Worm (Caenorhabditis elegans): ENCODE measurements around the gene Y45F10B.12.
A peak's percentile ranks its signal among the peaks of the same experiment; 100 is the strongest.

Y45F10B.12 gene

ce11 chrIV:13619203-13619602 is 31.9 kb downstream of the Y45F10B.12 start, which contains the start of gene C08F11.3:
TSS of gene C08F11.3 (plus strand) at chrIV:13619503.
- no peak for TF ChIP-seq sdz-38 (tag; optimal IDR thresholded peaks at IDR 0.05)
- no peak for TF ChIP-seq ama-1 (optimal IDR thresholded peaks at IDR 0.05)
- TF ChIP-seq ama-1 (GFP tag; optimal IDR thresholded peaks at IDR 0.05), result no peak
- TF ChIP-seq let-607 (tag; optimal IDR thresholded peaks at IDR 0.05), result no peak
- TF ChIP-seq lin-54 (GFP tag; optimal IDR thresholded peaks at IDR 0.05), result no peak
- no peak for TF ChIP-seq aptf-2 (GFP tag; conservative IDR thresholded peaks at IDR 0.05)
- TF ChIP-seq xnd-1 (tag; optimal IDR thresholded peaks at IDR 0.05), result no peak
- TF ChIP-seq B0336.3 (GFP tag; IDR thresholded peaks at IDR 0.05), result no peak
- TF ChIP-seq snpc-3.4 (tag; optimal IDR thresholded peaks at IDR 0.05), result no peak
- no peak for TF ChIP-seq hmg-20 (GFP tag; IDR thresholded peaks at IDR 0.05)
- TF ChIP-seq efl-1 (GFP tag; optimal IDR thresholded peaks at IDR 0.05), result no peak
- TF ChIP-seq F37B4.10 (GFP tag; IDR thresholded peaks at IDR 0.05), result no peak
- no peak for TF ChIP-seq madf-10 (tag; optimal IDR thresholded peaks at IDR 0.05)
- TF ChIP-seq D2030.7 (GFP tag; IDR thresholded peaks at IDR 0.05), result no peak
- TF ChIP-seq F55B11.4 (tag; optimal IDR thresholded peaks at IDR 0.05; ENCODE audit: borderline replicate concordance, insufficient read depth), result no peak
- no peak for TF ChIP-seq ceh-91 (GFP tag; IDR thresholded peaks at IDR 0.05)
- TF ChIP-seq cebp-1 (GFP tag; IDR thresholded peaks at IDR 0.05), result no peak
- TF ChIP-seq cebp-1 (tag; optimal IDR thresholded peaks at IDR 0.05), result no peak
- TF ChIP-seq lin-40 (tag; optimal IDR thresholded peaks at IDR 0.05), result no peak
- TF ChIP-seq F57A8.1 (GFP tag; optimal IDR thresholded peaks at IDR 0.05), result no peak
- TF ChIP-seq tbx-9 (tag; optimal IDR thresholded peaks at IDR 0.05; ENCODE audit: borderline replicate concordance), result no peak

ce11 chrIV:13623533-13623932 is 36.3 kb downstream of the Y45F10B.12 start, which contains the start of gene C08F11.1:
TSS of gene C08F11.1 (plus strand) at chrIV:13623833.
- no peak for TF ChIP-seq pha-4 (tag; optimal IDR thresholded peaks at IDR 0.05)
- TF ChIP-seq nhr-179 (tag; optimal IDR thresholded peaks at IDR 0.05), result no peak
- TF ChIP-seq lin-35 (GFP tag; optimal IDR thresholded peaks at IDR 0.05), result no peak
- TF ChIP-seq ztf-26 (tag; optimal IDR thresholded peaks at IDR 0.05), result no peak
- TF ChIP-seq snpc-4 (GFP tag; optimal IDR thresholded peaks at IDR 0.05), result no peak
- peak in 1 of 4 experiments; percentile 29 for TF ChIP-seq snpc-4 (tag; optimal IDR thresholded peaks at IDR 0.05)
- no peak for TF ChIP-seq him-1 (tag; optimal IDR thresholded peaks at IDR 0.05)
- no peak for TF ChIP-seq ztf-25 (GFP tag; IDR thresholded peaks at IDR 0.05)
- no peak for TF ChIP-seq cebp-1 (GFP tag; IDR thresholded peaks at IDR 0.05)
- no peak for TF ChIP-seq cebp-1 (tag; optimal IDR thresholded peaks at IDR 0.05)

ce11 chrIV:13626469-13626868 is 39.2 kb downstream of the Y45F10B.12 start, which contains the start of gene sru-21:
TSS of gene sru-21 (plus strand) at chrIV:13626769.
- TF ChIP-seq aptf-2 (GFP tag; conservative IDR thresholded peaks at IDR 0.05) (no peak), let-526 (GFP tag; IDR thresholded peaks at IDR 0.05) (no peak), F49E8.2 (tag; optimal IDR thresholded peaks at IDR 0.05; ENCODE audit: insufficient read depth) (no peak), B0336.3 (GFP tag; IDR thresholded peaks at IDR 0.05) (no peak), T26A5.8 (tag; optimal IDR thresholded peaks at IDR 0.05) (no peak), ets-4 (GFP tag; optimal IDR thresholded peaks at IDR 0.05) (no peak), pha-4 (tag; optimal IDR thresholded peaks at IDR 0.05) (no peak), Y67H2A.10 (GFP tag; conservative IDR thresholded peaks at IDR 0.05) (no peak), fkh-3 (tag; optimal IDR thresholded peaks at IDR 0.05) (no peak), ceh-91 (GFP tag; IDR thresholded peaks at IDR 0.05) (no peak), hsf-1 (GFP tag; IDR thresholded peaks at IDR 0.05) (no peak), nhr-179 (tag; optimal IDR thresholded peaks at IDR 0.05) (no peak), F22D6.2 (tag; optimal IDR thresholded peaks at IDR 0.05) (no peak), ceh-79 (tag; optimal IDR thresholded peaks at IDR 0.05) (no peak), F37B4.10 (GFP tag; IDR thresholded peaks at IDR 0.05) (no peak)

Data from whole organism, young adult.